Fruit fly (Drosophila melanogaster): Measurements from ENCODE around the gene CG14408.

CG14408 gene

DNA sequence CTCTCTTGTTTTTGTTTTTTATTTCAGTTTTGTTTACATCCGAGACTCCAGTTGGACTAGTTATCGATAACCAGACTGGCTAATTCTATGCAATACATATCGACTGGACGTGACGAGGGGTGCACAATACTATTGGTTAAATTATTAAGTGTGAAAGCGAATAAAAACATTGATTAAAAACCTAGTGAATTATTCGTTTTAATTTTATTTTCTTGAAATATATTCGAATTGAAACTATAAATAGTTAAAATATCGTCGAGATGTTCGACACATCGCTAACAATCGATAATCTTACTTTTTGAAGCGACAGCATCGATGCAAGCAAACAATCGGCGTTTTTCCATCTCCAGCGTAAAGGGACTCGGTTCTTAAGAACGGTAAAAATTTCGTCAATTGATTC lies 7.2 kb upstream of the CG14408 start, which contains the start of the genes CG32590 and Flo2 (continued):
- TF ChIP-seq CG13894 (tag; optimal IDR thresholded peaks at IDR 0.05) (peak; percentile 70), CG17568 (GFP tag; optimal IDR thresholded peaks at IDR 0.05) (no peak), cato (GFP tag; optimal IDR thresholded peaks at IDR 0.05; ENCODE audit: borderline replicate concordance) (peak; percentile 50), YL-1 (GFP tag; optimal IDR thresholded peaks at IDR 0.05) (no peak), CG7372 (GFP tag; IDR thresholded peaks at IDR 0.05) (peak; percentile 78), CG8944 (GFP tag; optimal IDR thresholded peaks at IDR 0.05) (peak; percentile 57), CG32772 (GFP tag; IDR thresholded peaks at IDR 0.05) (peak; percentile 82), dmrt99B (tag; optimal IDR thresholded peaks at IDR 0.05) (peak; percentile 54), gcm (GFP tag; optimal IDR thresholded peaks at IDR 0.05) (peak; percentile 19), CG10959 (GFP tag; IDR thresholded peaks at IDR 0.05) (peak; percentile 61), CG6272 (GFP tag; IDR thresholded peaks at IDR 0.05) (peak; percentile 83), CG13424 (tag; optimal IDR thresholded peaks at IDR 0.05) (peak; percentile 75), Nf-YC (tag; optimal IDR thresholded peaks at IDR 0.05) (peak; percentile 44), klu (GFP tag; IDR thresholded peaks at IDR 0.05) (peak; percentile 63; the same call in 1 of the 2 replicates), CG4617 (GFP tag; optimal IDR thresholded peaks at IDR 0.05; ENCODE audit: borderline replicate concordance) (peak; percentile 56), Pdp1 (GFP tag; optimal IDR thresholded peaks at IDR 0.05) (peak; percentile 77), pum (GFP tag; optimal IDR thresholded peaks at IDR 0.05) (peak; percentile 74), hth (optimal IDR thresholded peaks at IDR 0.05) (no peak), D19B (GFP tag; optimal IDR thresholded peaks at IDR 0.05) (no peak), onecut (GFP tag; IDR thresholded peaks at IDR 0.05) (0 out of 2 replicates have a peak, but pooled peaks have one; percentile 25), ranshi (GFP tag; IDR thresholded peaks at IDR 0.05) (peak; percentile 81), CG43689 (GFP tag; IDR thresholded peaks at IDR 0.05) (peak; percentile 57), CG3726 (GFP tag; IDR thresholded peaks at IDR 0.05) (no peak), CG15514 (GFP tag; optimal IDR thresholded peaks at IDR 0.05) (peak; percentile 94), Ravus (GFP tag; IDR thresholded peaks at IDR 0.05) (peak; percentile 21), NC2α (GFP tag; optimal IDR thresholded peaks at IDR 0.05) (peak; percentile 24), ara (GFP tag; IDR thresholded peaks at IDR 0.05) (peak; percentile 82), gsb-n (tag; optimal IDR thresholded peaks at IDR 0.05) (peak; percentile 44), al (GFP tag; IDR thresholded peaks at IDR 0.05) (peak; percentile 81), CG9437 (GFP tag; optimal IDR thresholded peaks at IDR 0.05) (no peak), Rfx (GFP tag; IDR thresholded peaks at IDR 0.05) (peak; percentile 84), Tbp (GFP tag; optimal IDR thresholded peaks at IDR 0.05) (no peak), CG15011 (GFP tag; optimal IDR thresholded peaks at IDR 0.05) (no peak), pnt (GFP tag; optimal IDR thresholded peaks at IDR 0.05) (peak; percentile 57), CoRest (tag; optimal IDR thresholded peaks at IDR 0.05) (peak; percentile 74), sc (optimal IDR thresholded peaks at IDR 0.05) (no peak), sc (GFP tag; optimal IDR thresholded peaks at IDR 0.05) (no peak), BtbVII (GFP tag; optimal IDR thresholded peaks at IDR 0.05) (no peak), D19A (tag; optimal IDR thresholded peaks at IDR 0.05) (peak; percentile 40), slou (GFP tag; optimal IDR thresholded peaks at IDR 0.05) (peak; percentile 56), hkb (optimal IDR thresholded peaks at IDR 0.05) (no peak), hkb (GFP tag; IDR thresholded peaks at IDR 0.05) (peak; percentile 73), CG16815 (GFP tag; optimal IDR thresholded peaks at IDR 0.05) (peak; percentile 38), ttk (GFP tag; IDR thresholded peaks at IDR 0.05) (peak; percentile 75), ash1 (GFP tag; optimal IDR thresholded peaks at IDR 0.05) (no peak), oc (tag; optimal IDR thresholded peaks at IDR 0.05) (no peak), CG7357 (GFP tag; IDR thresholded peaks at IDR 0.05) (peak; percentile 45; the same call in 1 of the 3 replicates), Fer1 (GFP tag; optimal IDR thresholded peaks at IDR 0.05) (peak; percentile 42), h (optimal IDR thresholded peaks at IDR 0.05) (no peak), Bdp1 (GFP tag; optimal IDR thresholded peaks at IDR 0.05) (peak; percentile 65), Usf (GFP tag; optimal IDR thresholded peaks at IDR 0.05) (no peak), CG10274 (GFP tag; optimal IDR thresholded peaks at IDR 0.05) (no peak)

Data from whole organism, embryonic.